Fruit fly (Drosophila melanogaster) S2 (cell line): Measurements from ENCODE around the gene axed.

ENCODE experiments used
- CG8478 ChIP-seq: fragments of >200 bp; optimal IDR thresholded peaks from 2 replicates; lab custom pipeline; 2018
- CTCF ChIP-seq, 2 experiments: fragments of >200 bp; optimal IDR thresholded peaks; 2 replicates each; lab custom pipeline; 2018

DNA sequence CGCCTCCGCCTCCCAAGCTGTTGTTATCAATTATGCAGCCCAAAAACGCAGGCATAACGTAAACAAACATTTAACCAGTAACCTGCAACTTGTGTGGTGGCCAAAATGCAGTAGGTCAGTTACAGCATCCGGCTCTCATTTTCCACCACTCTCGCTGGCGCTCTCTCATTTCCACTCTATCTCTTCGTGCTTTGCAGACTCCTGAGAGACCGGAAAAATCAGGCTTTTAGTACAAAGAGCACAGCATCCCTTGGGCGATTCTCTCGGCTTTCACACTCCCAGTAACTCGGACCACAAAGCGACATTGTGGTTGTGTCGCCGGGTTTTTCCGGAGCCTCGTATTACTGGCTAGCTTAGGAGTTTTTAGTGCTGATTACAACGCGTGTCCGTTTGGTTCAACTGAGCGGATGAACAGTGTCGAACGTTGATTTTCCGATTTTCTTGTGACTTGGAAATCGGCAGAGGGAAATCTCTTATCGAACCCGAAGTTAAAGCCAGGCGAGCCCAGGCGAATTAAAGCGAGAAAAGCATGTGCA lies 14.6 kb downstream of the axed start, which contains the start of gene GluRIA:
- no peak for TF ChIP-seq CTCF (optimal IDR thresholded peaks at IDR 0.05; lab: Kevin White, UChicago)
- no peak for TF ChIP-seq CG8478 (lab: Kevin White, UChicago)
